Worm (Caenorhabditis elegans) whole organism, L3 larva: ENCODE results near the gene gid-7.

Experiments used
- R02D3.7 ChIP-seq: fragments of 150-350 bp; optimal IDR thresholded peaks from 2 replicates; lab custom pipeline; 2014; ENCODE audit warnings: missing biosample characterization, missing genetic modification characterization
- aly-2 ChIP-seq: fragments of 150-350 bp; optimal IDR thresholded peaks from 2 replicates; lab custom pipeline; 2014; ENCODE audit warnings: missing biosample characterization, missing genetic modification characterization
- ama-1 ChIP-seq: fragments of 150-350 bp; optimal IDR thresholded peaks from 2 replicates; lab custom pipeline; 2018
- ceh-82 ChIP-seq: fragments of 150-350 bp; optimal IDR thresholded peaks from 2 replicates; lab custom pipeline; 2014; ENCODE audit warnings: missing biosample characterization, missing genetic modification characterization
- ceh-9 ChIP-seq: sonication (generic microtip); optimal IDR thresholded peaks from 2 replicates; lab custom pipeline; 2018; ENCODE audit warnings: missing biosample characterization, missing genetic modification characterization
- egl-5 ChIP-seq: fragments of 150-350 bp; optimal IDR thresholded peaks from 2 replicates; lab custom pipeline; 2017; ENCODE audit warnings: missing biosample characterization, missing genetic modification reagents, missing genetic modification characterization, inconsistent platforms
- elt-1 ChIP-seq: fragments of 150-350 bp; optimal IDR thresholded peaks from 2 replicates; lab custom pipeline; 2014; ENCODE audit warnings: missing biosample characterization, missing genetic modification characterization
- elt-3 ChIP-seq, 3 experiments: fragments of 150-350 bp in 1 of 3; sonication (generic microtip) in 2 of 3; optimal IDR thresholded peaks; 2 replicates in 2 of 3; 4 replicates in 1 of 3; lab custom pipeline; 2014 to 2017; ENCODE audit warnings: missing biosample characterization in 3 of 3, missing genetic modification characterization in 3 of 3
- fkh-10 ChIP-seq: sonication (generic microtip); optimal IDR thresholded peaks from 2 replicates; lab custom pipeline; 2017; ENCODE audit warnings: missing biosample characterization, missing genetic modification reagents, missing genetic modification characterization
- fkh-2 ChIP-seq: fragments of 150-350 bp; optimal IDR thresholded peaks from 2 replicates; lab custom pipeline; 2014; ENCODE audit warnings: missing biosample characterization, missing genetic modification reagents, missing genetic modification characterization
- hmg-11 ChIP-seq: sonication (generic microtip); optimal IDR thresholded peaks from 2 replicates; lab custom pipeline; 2016; ENCODE audit warnings: missing genetic modification characterization, missing compliant biosample characterization
- jun-1 ChIP-seq: fragments of 150-350 bp; optimal IDR thresholded peaks from 2 replicates; lab custom pipeline; 2014; ENCODE audit warnings: missing biosample characterization, missing genetic modification reagents, missing genetic modification characterization
- lin-15B ChIP-seq: fragments of 150-350 bp; optimal IDR thresholded peaks from 2 replicates; lab custom pipeline; 2014; ENCODE audit warnings: missing biosample characterization, missing genetic modification characterization
- lin-39 ChIP-seq: fragments of 150-350 bp; optimal IDR thresholded peaks from 2 replicates; lab custom pipeline; 2018; ENCODE audit warnings: missing biosample characterization, missing genetic modification reagents, missing genetic modification characterization
- mml-1 ChIP-seq: fragments of 150-350 bp; sonication (generic microtip); optimal IDR thresholded peaks from 3 replicates; lab custom pipeline; 2014; ENCODE audit warnings: missing biosample characterization, missing genetic modification characterization
- nfya-1 ChIP-seq: sonication (generic microtip); optimal IDR thresholded peaks from 2 replicates; lab custom pipeline; 2017; ENCODE audit warnings: missing genetic modification characterization, mild to moderate bottlenecking, missing compliant biosample characterization, antibody characterized with exemption, moderate library complexity; ENCODE audit not compliant: insufficient read depth
- nhr-11 ChIP-seq: fragments of 150-350 bp; optimal IDR thresholded peaks from 2 replicates; lab custom pipeline; 2014; ENCODE audit warnings: missing biosample characterization, missing genetic modification characterization
- nhr-12 ChIP-seq: fragments of 150-350 bp; optimal IDR thresholded peaks from 2 replicates; lab custom pipeline; 2014; ENCODE audit warnings: missing biosample characterization, missing genetic modification characterization
- nhr-23 ChIP-seq: fragments of 150-350 bp; optimal IDR thresholded peaks from 2 replicates; lab custom pipeline; 2014; ENCODE audit warnings: missing biosample characterization, missing genetic modification reagents, missing genetic modification characterization
- nhr-237 ChIP-seq: fragments of 150-350 bp; optimal IDR thresholded peaks from 2 replicates; lab custom pipeline; 2014; ENCODE audit warnings: missing biosample characterization, missing genetic modification characterization
- nhr-25 ChIP-seq: sonication (generic microtip); optimal IDR thresholded peaks from 2 replicates; lab custom pipeline; 2017; ENCODE audit warnings: missing biosample characterization, missing genetic modification characterization
- nhr-28 ChIP-seq: fragments of 150-350 bp; optimal IDR thresholded peaks from 2 replicates; lab custom pipeline; 2014; ENCODE audit warnings: missing biosample characterization, missing genetic modification characterization
- nhr-43 ChIP-seq: sonication (generic microtip); optimal IDR thresholded peaks from 2 replicates; lab custom pipeline; 2016; ENCODE audit warnings: mild to moderate bottlenecking, missing genetic modification characterization, missing compliant biosample characterization; ENCODE audit not compliant: poor library complexity, severe bottlenecking
- nhr-67 ChIP-seq: fragments of 150-350 bp; optimal IDR thresholded peaks from 2 replicates; lab custom pipeline; 2014; ENCODE audit warnings: missing biosample characterization, missing genetic modification characterization
- nhr-77 ChIP-seq: fragments of 150-350 bp; optimal IDR thresholded peaks from 2 replicates; lab custom pipeline; 2014; ENCODE audit warnings: missing biosample characterization, missing genetic modification characterization
- pha-4 ChIP-seq: fragments of 150-350 bp; optimal IDR thresholded peaks from 2 replicates; lab custom pipeline; 2014; ENCODE audit warnings: missing biosample characterization, missing genetic modification reagents, missing genetic modification characterization
- pqm-1 ChIP-seq: fragments of 150-350 bp; optimal IDR thresholded peaks from 2 replicates; lab custom pipeline; 2017; ENCODE audit warnings: missing biosample characterization, missing genetic modification characterization, inconsistent platforms
- sea-2 ChIP-seq: fragments of 150-350 bp; sonication (generic microtip); optimal IDR thresholded peaks from 4 replicates; lab custom pipeline; 2014; ENCODE audit warnings: missing biosample characterization, missing genetic modification reagents, missing genetic modification characterization
- skn-1 ChIP-seq: fragments of 150-350 bp; optimal IDR thresholded peaks from 2 replicates; lab custom pipeline; 2014; ENCODE audit warnings: missing biosample characterization, missing genetic modification characterization
- snpc-4 ChIP-seq: fragments of 150-350 bp; optimal IDR thresholded peaks from 2 replicates; lab custom pipeline; 2014; ENCODE audit warnings: missing biosample characterization, missing genetic modification characterization
- tbx-2 ChIP-seq: sonication (generic microtip); optimal IDR thresholded peaks from 2 replicates; lab custom pipeline; 2016; ENCODE audit warnings: mild to moderate bottlenecking, missing genetic modification characterization, missing compliant biosample characterization
- unc-62 ChIP-seq: fragments of 150-350 bp; sonication (generic microtip); optimal IDR thresholded peaks from 4 replicates; lab custom pipeline; 2014; ENCODE audit warnings: missing biosample characterization, missing genetic modification reagents, missing genetic modification characterization
- zag-1 ChIP-seq: fragments of 150-350 bp; optimal IDR thresholded peaks from 2 replicates; lab custom pipeline; 2014; ENCODE audit warnings: missing biosample characterization, missing genetic modification characterization
- ztf-11 ChIP-seq: fragments of 150-350 bp; optimal IDR thresholded peaks from 2 replicates; lab custom pipeline; 2014; ENCODE audit warnings: missing biosample characterization, missing genetic modification characterization
- ztf-4 ChIP-seq: fragments of 150-350 bp; optimal IDR thresholded peaks from 2 replicates; lab custom pipeline; 2014; ENCODE audit warnings: missing biosample characterization, missing genetic modification characterization

gid-7 gene

ce11 chrV:3768270-3768669 is 11.4 kb upstream of the gid-7 start, which contains the start of gene R08E5.4:
R08E5.4 (plus strand) TSS chrV:3768570.
- TF ChIP-seq hmg-11 (tag; lab: Kevin White, UChicago) (no peak), egl-5 (no peak), R02D3.7 (tag; lab: Kevin White, UChicago) (no peak), ceh-82 (no peak), ceh-9 (tag; lab: Kevin White, UChicago) (no peak), elt-1 (tag; lab: Kevin White, UChicago) (no peak), skn-1 (tag; lab: Kevin White, UChicago) (no peak)

ce11 chrV:3766904-3767303 is 10.0 kb upstream of the gid-7 start, which contains the start of gene Y39H10A.1:
Y39H10A.1 (plus strand) TSS chrV:3767204.
- TF ChIP-seq nhr-237 (tag; lab: Kevin White, UChicago) (no peak), nhr-11 (no peak), nhr-67 (tag; lab: Kevin White, UChicago) (no peak), fkh-2 (tag; lab: Kevin White, UChicago) (no peak), nhr-77 (tag; lab: Kevin White, UChicago) (no peak), skn-1 (tag; lab: Kevin White, UChicago) (no peak), elt-1 (tag; lab: Kevin White, UChicago) (no peak), nhr-43 (tag; lab: Kevin White, UChicago) (no peak), pha-4 (tag; lab: Kevin White, UChicago) (no peak), ama-1 (no peak), fkh-10 (GFP tag; lab: Kevin White, UChicago) (no peak), hmg-11 (tag; lab: Kevin White, UChicago) (no peak), nhr-12 (tag; lab: Kevin White, UChicago) (no peak), mml-1 (tag; lab: Kevin White, UChicago) (no peak), nhr-28 (tag; lab: Kevin White, UChicago) (no peak), ceh-82 (no peak), ztf-11 (tag; lab: Kevin White, UChicago) (no peak)
- TF ChIP-seq, all 47 proteins: peak for 0

ce11 chrV:3761829-3762228 is 5.0 kb upstream of the gid-7 start:
- no peak for TF ChIP-seq tbx-2 (tag; lab: Kevin White, UChicago)
- no peak for TF ChIP-seq jun-1 (tag; lab: Kevin White, UChicago)

ce11 chrV:3760839-3761238 is 4.0 kb upstream of the gid-7 start, which contains the start of gene oac-55:
oac-55 (plus strand) TSS chrV:3761139.
- no peak for TF ChIP-seq lin-15B (tag; lab: Kevin White, UChicago)
- TF ChIP-seq fkh-2 (tag; lab: Kevin White, UChicago): no peak
- no peak for TF ChIP-seq unc-62 (GFP tag; lab: Kevin White, UChicago)
- no peak for TF ChIP-seq elt-3 (tag; optimal IDR thresholded peaks at IDR 0.05; lab: Kevin White, UChicago)
- TF ChIP-seq egl-5: no peak
- no peak for TF ChIP-seq tbx-2 (tag; lab: Kevin White, UChicago)
- TF ChIP-seq aly-2 (tag; lab: Kevin White, UChicago): no peak
- no peak for TF ChIP-seq nhr-28 (tag; lab: Kevin White, UChicago)
- TF ChIP-seq snpc-4: no peak
- no peak for TF ChIP-seq ztf-4 (tag; lab: Kevin White, UChicago)
- TF ChIP-seq hmg-11 (tag; lab: Kevin White, UChicago): no peak
- TF ChIP-seq ama-1: no peak
- TF ChIP-seq nhr-237 (tag; lab: Kevin White, UChicago): no peak
- no peak for TF ChIP-seq nfya-1

ce11 chrV:3759419-3759915 is 2.6 kb upstream of the gid-7 start, which contains the start of gene chk-1:
chk-1 (minus strand) TSS chrV:3759469.
- TF ChIP-seq R02D3.7 (tag; lab: Kevin White, UChicago) (peak; percentile 96), nhr-25 (peak; percentile 37), ztf-4 (tag; lab: Kevin White, UChicago) (no peak), snpc-4 (peak; percentile 59), sea-2 (GFP tag; lab: Kevin White, UChicago) (no peak), pqm-1 (tag; lab: Kevin White, UChicago) (peak; percentile 30), zag-1 (tag; lab: Kevin White, UChicago) (no peak), fkh-10 (GFP tag; lab: Kevin White, UChicago) (peak; percentile 15), lin-39 (peak; percentile 15), jun-1 (tag; lab: Kevin White, UChicago) (no peak), lin-15B (tag; lab: Kevin White, UChicago) (peak; percentile 83), egl-5 (peak; percentile 56), nhr-23 (peak; percentile 70)
